Worm (Caenorhabditis elegans) whole organism, young adult: ENCODE data around the gene F56D6.22.

Experiments
- F10E7.11 ChIP-seq: sonication (generic microtip); optimal IDR thresholded peaks from 2 replicates; lab custom pipeline; 2017; ENCODE audit warnings: mild to moderate bottlenecking, missing genetic modification characterization, moderate library complexity, missing compliant biosample characterization
- F37B4.10 ChIP-seq: fragments of 200-800 bp; sonication (Bioruptor generic); IDR thresholded peaks from 2 replicates; pipeline ENCODE4 v1.3.6; 2022; ENCODE audit warnings: missing genetic modification characterization, missing compliant biosample characterization
- F57A8.1 ChIP-seq: fragments of 200-800 bp; sonication (Bioruptor generic); optimal IDR thresholded peaks from 2 replicates; lab custom pipeline; 2018; ENCODE audit warnings: mild to moderate bottlenecking, missing genetic modification characterization, moderate library complexity, missing compliant biosample characterization
- akir-1 ChIP-seq: fragments of 200-800 bp; sonication (Bioruptor generic); optimal IDR thresholded peaks from 2 replicates; lab custom pipeline; 2018; ENCODE audit warnings: mild to moderate bottlenecking, missing genetic modification characterization, moderate library complexity, missing compliant biosample characterization
- attf-3 ChIP-seq: fragments of 200-800 bp; sonication (Bioruptor generic); conservative IDR thresholded peaks from 2 replicates; pipeline ENCODE4 v1.3.6; 2022; ENCODE audit warnings: missing genetic modification reagents, missing genetic modification characterization, missing compliant biosample characterization
- dpl-1 ChIP-seq: fragments of 150-350 bp; optimal IDR thresholded peaks from 2 replicates; lab custom pipeline; 2014; ENCODE audit warnings: missing biosample characterization, missing genetic modification reagents, missing genetic modification characterization
- lsy-27 ChIP-seq: sonication (generic microtip); optimal IDR thresholded peaks from 2 replicates; lab custom pipeline; 2017; ENCODE audit warnings: missing genetic modification characterization, mild to moderate bottlenecking, missing compliant biosample characterization, antibody characterized with exemption, missing genotype, borderline replicate concordance; ENCODE audit not compliant: insufficient read depth
- sdz-38 ChIP-seq: sonication (generic microtip); optimal IDR thresholded peaks from 2 replicates; lab custom pipeline; 2016; ENCODE audit warnings: missing genotype, missing genetic modification characterization, missing compliant biosample characterization
- snpc-1.3 ChIP-seq: sonication (generic microtip); optimal IDR thresholded peaks from 2 replicates; lab custom pipeline; 2017; ENCODE audit warnings: missing genetic modification characterization, mild to moderate bottlenecking, missing compliant biosample characterization, antibody characterized with exemption, moderate library complexity, missing genotype, missing genetic modification reagents; ENCODE audit not compliant: insufficient read depth
- unc-62 ChIP-seq: fragments of 150-350 bp; optimal IDR thresholded peaks from 2 replicates; lab custom pipeline; 2014; ENCODE audit warnings: missing biosample characterization, missing genetic modification reagents, missing genetic modification characterization

- TF ChIP-seq sdz-38 (tag; lab: Kevin White, UChicago) (no peak), dpl-1 (no peak), akir-1 (no peak), unc-62 (no peak), F57A8.1 (GFP tag; lab: Kevin White, UChicago) (no peak), F37B4.10 (GFP tag; lab: Robert Waterston, UW) (no peak), F10E7.11 (tag; lab: Kevin White, UChicago) (no peak), attf-3 (GFP tag; lab: Robert Waterston, UW) (no peak), lsy-27 (tag; lab: Kevin White, UChicago) (no peak), snpc-1.3 (tag; lab: Kevin White, UChicago) (no peak)
Measured at ce11 chrIV:3904620-3905019, 2.8 kb downstream of the F56D6.22 start, which contains the start of gene F56D6.21.
